Worm (Caenorhabditis elegans): ENCODE data around the gene F14H3.14.

DNA sequence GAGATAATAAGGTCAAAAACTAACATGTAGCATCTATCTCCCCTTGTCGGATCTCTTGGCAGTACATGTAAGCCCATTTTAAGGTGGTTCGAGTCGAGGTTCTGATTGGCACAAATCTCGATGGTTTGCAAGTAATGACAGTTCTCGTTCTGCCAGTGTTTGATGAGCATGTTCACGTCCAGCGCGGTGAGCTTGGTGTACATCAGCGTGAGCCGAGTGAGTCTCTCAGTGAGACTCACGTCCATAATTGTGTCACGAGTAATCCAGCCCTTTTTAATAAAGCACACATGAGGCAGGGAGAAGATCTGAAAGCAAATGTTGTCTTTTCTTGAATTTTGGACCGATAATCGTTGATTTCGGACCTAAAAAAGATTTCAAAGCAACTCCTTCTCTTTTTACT, 29.9 kb downstream of the F14H3.14 start, which contains the start of gene T10C6.16:
- TF ChIP-seq vab-15 (tag; optimal IDR thresholded peaks at IDR 0.05): no peak
- no peak for TF ChIP-seq nhr-77 (tag; optimal IDR thresholded peaks at IDR 0.05)
- TF ChIP-seq ama-1 (optimal IDR thresholded peaks at IDR 0.05): no peak
- TF ChIP-seq mdl-1 (tag; optimal IDR thresholded peaks at IDR 0.05): no peak
- no peak for TF ChIP-seq elt-3 (tag; optimal IDR thresholded peaks at IDR 0.05)
- no peak for TF ChIP-seq fos-1 (tag; optimal IDR thresholded peaks at IDR 0.05)
